Worm (Caenorhabditis elegans) whole organism, L1 larva: Measurements from ENCODE around the gene R12H7.4.

ENCODE experiments used
- C04F5.9 ChIP-seq: sonication (generic microtip); optimal IDR thresholded peaks from 2 replicates; lab custom pipeline; 2016; ENCODE audit warnings: missing genetic modification characterization, missing compliant biosample characterization
- aha-1 ChIP-seq: fragments of 150-350 bp; optimal IDR thresholded peaks from 2 replicates; lab custom pipeline; 2014; ENCODE audit warnings: missing biosample characterization, missing genetic modification characterization
- ceh-63 ChIP-seq: fragments of 200-800 bp; sonication (Bioruptor generic); optimal IDR thresholded peaks from 2 replicates; lab custom pipeline; 2018; ENCODE audit warnings: mild to moderate bottlenecking, missing genetic modification characterization, missing compliant biosample characterization
- ceh-8 ChIP-seq: fragments of 200-800 bp; sonication (Bioruptor generic); optimal IDR thresholded peaks from 2 replicates; lab custom pipeline; 2018; ENCODE audit warnings: mild to moderate bottlenecking, missing genetic modification characterization, moderate library complexity, missing compliant biosample characterization
- ceh-88 ChIP-seq: fragments of 200-800 bp; sonication (Bioruptor generic); IDR thresholded peaks from 2 replicates; pipeline ENCODE4 v1.3.6; 2022; ENCODE audit warnings: missing genetic modification characterization, missing compliant biosample characterization
- ceh-90 ChIP-seq: sonication (generic microtip); optimal IDR thresholded peaks from 2 replicates; lab custom pipeline; 2016; ENCODE audit warnings: missing genetic modification characterization, missing compliant biosample characterization
- efl-1 ChIP-seq, 4 experiments: fragments of 150-350 bp; optimal IDR thresholded peaks in 3 of 4; peaks in 1 of 4; 1 replicate in 1 of 4; 2 replicates in 3 of 4; lab custom pipeline; 2014; ENCODE audit warnings: missing biosample characterization in 2 of 4, missing genetic modification characterization in 2 of 4, missing genetic modification reagents in 2 of 4
- efl-3 ChIP-seq: fragments of 200-800 bp; sonication (Bioruptor generic); optimal IDR thresholded peaks from 2 replicates; lab custom pipeline; 2018; ENCODE audit warnings: mild to moderate bottlenecking, missing genetic modification characterization, missing compliant biosample characterization
- egl-13 ChIP-seq: sonication (generic microtip); optimal IDR thresholded peaks from 2 replicates; lab custom pipeline; 2016; ENCODE audit warnings: missing genotype, missing genetic modification reagents, missing genetic modification characterization, missing compliant biosample characterization
- egl-27 ChIP-seq, 2 experiments: fragments of 150-350 bp in 1 of 2; sonication (generic microtip); optimal IDR thresholded peaks; 3 replicates each; lab custom pipeline; 2017 to 2018; ENCODE audit warnings: missing biosample characterization in 2 of 2, missing genetic modification characterization in 2 of 2, missing genetic modification reagents in 2 of 2
- fkh-10 ChIP-seq: sonication (generic microtip); optimal IDR thresholded peaks from 2 replicates; lab custom pipeline; 2017; ENCODE audit warnings: missing biosample characterization, missing genetic modification reagents, missing genetic modification characterization
- grh-1 ChIP-seq: fragments of 200-800 bp; sonication (Bioruptor generic); IDR thresholded peaks from 2 replicates; pipeline ENCODE4 v1.3.6; 2022; ENCODE audit warnings: missing genetic modification reagents, missing genetic modification characterization, missing compliant biosample characterization
- hpl-2 ChIP-seq: fragments of 150-350 bp; optimal IDR thresholded peaks from 2 replicates; lab custom pipeline; 2014; ENCODE audit warnings: missing biosample characterization, missing genetic modification reagents, missing genetic modification characterization
- irx-1 ChIP-seq: sonication (generic microtip); optimal IDR thresholded peaks from 2 replicates; lab custom pipeline; 2016; ENCODE audit warnings: missing genetic modification characterization, missing compliant biosample characterization
- jun-1 ChIP-seq: fragments of 150-350 bp; optimal IDR thresholded peaks from 2 replicates; lab custom pipeline; 2014; ENCODE audit warnings: missing biosample characterization, missing genetic modification reagents, missing genetic modification characterization
- lin-14 ChIP-seq: fragments of 200-800 bp; sonication (Bioruptor generic); optimal IDR thresholded peaks from 2 replicates; lab custom pipeline; 2018; ENCODE audit warnings: mild to moderate bottlenecking, missing genetic modification characterization, moderate library complexity, missing compliant biosample characterization
- lin-35 ChIP-seq, 2 experiments: fragments of 150-350 bp; optimal IDR thresholded peaks; 2 replicates each; lab custom pipeline; 2014; ENCODE audit warnings: missing biosample characterization in 2 of 2, missing genetic modification characterization in 2 of 2, missing genetic modification reagents in 2 of 2
- lir-3 ChIP-seq: sonication (generic microtip); optimal IDR thresholded peaks from 2 replicates; lab custom pipeline; 2016; ENCODE audit warnings: mild to moderate bottlenecking, missing genetic modification characterization, moderate library complexity, missing compliant biosample characterization; ENCODE audit not compliant: poor library complexity
- nhr-12 ChIP-seq: sonication (generic microtip); optimal IDR thresholded peaks from 2 replicates; lab custom pipeline; 2017; ENCODE audit warnings: missing biosample characterization, missing genetic modification characterization
- nhr-237 ChIP-seq: fragments of 150-350 bp; optimal IDR thresholded peaks from 2 replicates; lab custom pipeline; 2014; ENCODE audit warnings: missing biosample characterization, missing genetic modification characterization
- nhr-28 ChIP-seq: fragments of 150-350 bp; optimal IDR thresholded peaks from 2 replicates; lab custom pipeline; 2014; ENCODE audit warnings: missing biosample characterization, missing genetic modification characterization
- nhr-76 ChIP-seq: sonication (generic microtip); optimal IDR thresholded peaks from 2 replicates; lab custom pipeline; 2017; ENCODE audit warnings: missing biosample characterization, missing genetic modification characterization
- pqm-1 ChIP-seq: sonication (generic microtip); optimal IDR thresholded peaks from 3 replicates; lab custom pipeline; 2017; ENCODE audit warnings: missing biosample characterization, missing genetic modification characterization
- rnt-1 ChIP-seq: sonication (generic microtip); optimal IDR thresholded peaks from 2 replicates; lab custom pipeline; 2016; ENCODE audit warnings: mild to moderate bottlenecking, missing genetic modification characterization, moderate library complexity, missing compliant biosample characterization
- sox-4 ChIP-seq: sonication (generic microtip); optimal IDR thresholded peaks from 2 replicates; lab custom pipeline; 2016; ENCODE audit warnings: missing genetic modification characterization, missing compliant biosample characterization
- sptf-1 ChIP-seq: fragments of 150-350 bp; optimal IDR thresholded peaks from 2 replicates; lab custom pipeline; 2014; ENCODE audit warnings: missing biosample characterization, missing genetic modification characterization
- unc-130 ChIP-seq: fragments of 150-350 bp; optimal IDR thresholded peaks from 2 replicates; lab custom pipeline; 2017; ENCODE audit warnings: missing biosample characterization, missing genetic modification characterization, inconsistent platforms
- unc-98 ChIP-seq: fragments of 200-800 bp; sonication (Bioruptor generic); IDR thresholded peaks from 2 replicates; pipeline ENCODE4 v1.3.6; 2022; ENCODE audit warnings: missing genetic modification characterization, missing compliant biosample characterization
- xbp-1 ChIP-seq: sonication (generic microtip); optimal IDR thresholded peaks from 2 replicates; lab custom pipeline; 2016; ENCODE audit warnings: missing genetic modification characterization, missing compliant biosample characterization
- zag-1 ChIP-seq: fragments of 150-350 bp; optimal IDR thresholded peaks from 2 replicates; lab custom pipeline; 2014; ENCODE audit warnings: missing biosample characterization, missing genetic modification characterization
- ztf-11 ChIP-seq, 2 experiments: sonication (generic microtip); optimal IDR thresholded peaks; 2 replicates each; lab custom pipeline; 2016 to 2017; ENCODE audit warnings: missing genetic modification characterization in 2 of 2, missing biosample characterization in 1 of 2, missing compliant biosample characterization in 1 of 2

Gene R12H7.4

ce11 chrX:13234879-13235278 is 18.0 kb downstream of the R12H7.4 start, which contains the start of gene K08H2.2:
K08H2.2 (minus strand) TSS chrX:13234979.
- TF ChIP-seq sox-4 (tag; lab: Kevin White, UChicago) (no peak), nhr-12 (tag; lab: Kevin White, UChicago) (no peak), efl-3 (GFP tag; lab: Kevin White, UChicago) (no peak), ztf-11 (tag; optimal IDR thresholded peaks at IDR 0.05; lab: Kevin White, UChicago) (no peak), unc-130 (tag; lab: Kevin White, UChicago) (no peak), fkh-10 (no peak), grh-1 (GFP tag; lab: Robert Waterston, UW) (no peak), sptf-1 (tag; lab: Kevin White, UChicago) (no peak), nhr-237 (tag; lab: Kevin White, UChicago) (no peak), nhr-28 (tag; lab: Kevin White, UChicago) (no peak)

- TF ChIP-seq zag-1 (tag; lab: Kevin White, UChicago) (no peak), irx-1 (tag; lab: Kevin White, UChicago) (no peak), jun-1 (tag; lab: Kevin White, UChicago) (no peak), xbp-1 (tag; lab: Kevin White, UChicago) (no peak), unc-98 (GFP tag; lab: Robert Waterston, UW) (no peak), nhr-28 (tag; lab: Kevin White, UChicago) (no peak), pqm-1 (tag; lab: Kevin White, UChicago) (no peak), ceh-63 (no peak), ceh-88 (GFP tag; lab: Robert Waterston, UW) (no peak), aha-1 (tag; lab: Kevin White, UChicago) (no peak), rnt-1 (tag; lab: Kevin White, UChicago) (no peak), ceh-8 (GFP tag; lab: Kevin White, UChicago) (no peak), lin-35 (GFP tag; optimal IDR thresholded peaks at IDR 0.05; lab: Kevin White, UChicago) (no peak), C04F5.9 (tag; lab: Kevin White, UChicago) (no peak)
Measured at ce11 chrX:13237102-13237501, 20.2 kb downstream of the R12H7.4 start, which contains the start of gene K08H2.3. K08H2.3 (plus strand) TSS chrX:13237402.

DNA sequence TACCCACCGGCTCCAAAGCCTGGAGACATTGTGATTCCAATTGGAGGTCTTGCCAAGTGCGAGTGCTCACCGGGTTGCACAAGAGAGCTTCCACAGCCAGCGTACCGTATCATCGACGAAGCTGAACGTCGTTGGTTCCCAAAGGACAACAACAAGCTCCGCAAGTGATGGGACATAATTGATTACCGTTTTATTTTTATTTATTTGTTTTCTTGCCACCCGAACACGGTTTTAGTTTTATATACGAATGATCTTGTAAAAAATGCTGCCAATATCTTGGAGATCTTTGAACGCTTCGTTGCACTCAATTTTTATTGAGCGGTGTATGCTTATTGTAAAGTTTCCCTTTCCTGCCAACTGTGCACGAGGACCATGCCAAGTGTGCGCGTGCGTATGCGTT is 21.3 kb downstream of the R12H7.4 start, which contains the start of gene K08H2.4:
TSS of gene K08H2.4 (plus strand) at position 301 of the 400 bp plus-strand sequence.
- TF ChIP-seq efl-1 (optimal IDR thresholded peaks at IDR 0.05; lab: Kevin White, UChicago) (no peak), efl-1 (GFP tag; optimal IDR thresholded peaks at IDR 0.05 in 1 of 2; lab: Kevin White, UChicago) (peak in 1 of 2 experiments; percentile 40), hpl-2 (no peak)

ce11 chrX:13242231-13242630 is 25.3 kb downstream of the R12H7.4 start, which contains the start of gene K08H2.5:
K08H2.5 (minus strand) TSS chrX:13242331.
- TF ChIP-seq nhr-76 (tag; lab: Kevin White, UChicago): no peak
- TF ChIP-seq egl-13 (tag; lab: Kevin White, UChicago): no peak

ce11 chrX:13245090-13245489 is 28.2 kb downstream of the R12H7.4 start, which contains the start of gene hpl-1:
hpl-1 (plus strand) TSS chrX:13245390.
- TF ChIP-seq efl-3 (GFP tag; lab: Kevin White, UChicago) (no peak), egl-27 (tag; optimal IDR thresholded peaks at IDR 0.05; lab: Kevin White, UChicago) (no peak), irx-1 (tag; lab: Kevin White, UChicago) (no peak), lin-14 (GFP tag; lab: Kevin White, UChicago) (no peak), lir-3 (tag; lab: Kevin White, UChicago) (no peak), ceh-90 (tag; lab: Kevin White, UChicago) (no peak)
